Worm (Caenorhabditis elegans) whole organism, L1 larva: Measurements from ENCODE around the gene Y105C5B.17.

ENCODE experiments used
- dpl-1 ChIP-seq, 3 experiments: fragments of 150-350 bp in 2 of 3; sonication (generic microtip) in 1 of 3; optimal IDR thresholded peaks; 2 replicates each; lab custom pipeline; 2014 to 2017; ENCODE audit warnings: missing biosample characterization in 3 of 3, missing genetic modification characterization in 3 of 3, missing genetic modification reagents in 3 of 3
- elt-2 ChIP-seq: sonication (generic microtip); optimal IDR thresholded peaks from 2 replicates; lab custom pipeline; 2016; ENCODE audit warnings: missing genetic modification characterization, mild to moderate bottlenecking, inconsistent platforms, missing compliant biosample characterization, missing genetic modification reagents
- lir-3 ChIP-seq: sonication (generic microtip); optimal IDR thresholded peaks from 2 replicates; lab custom pipeline; 2016; ENCODE audit warnings: mild to moderate bottlenecking, missing genetic modification characterization, moderate library complexity, missing compliant biosample characterization; ENCODE audit not compliant: poor library complexity
- mef-2 ChIP-seq: fragments of 150-350 bp; optimal IDR thresholded peaks from 2 replicates; lab custom pipeline; 2014; ENCODE audit warnings: missing biosample characterization, missing genetic modification characterization
- mep-1 ChIP-seq: fragments of 150-350 bp; optimal IDR thresholded peaks from 2 replicates; lab custom pipeline; 2014; ENCODE audit warnings: missing biosample characterization, missing genetic modification characterization
- nhr-77 ChIP-seq: fragments of 150-350 bp; optimal IDR thresholded peaks from 2 replicates; lab custom pipeline; 2014; ENCODE audit warnings: missing biosample characterization, missing genetic modification characterization
- pqm-1 ChIP-seq: sonication (generic microtip); optimal IDR thresholded peaks from 3 replicates; lab custom pipeline; 2017; ENCODE audit warnings: missing biosample characterization, missing genetic modification characterization
- snpc-4 ChIP-seq: fragments of 150-350 bp; optimal IDR thresholded peaks from 2 replicates; lab custom pipeline; 2014; ENCODE audit warnings: missing biosample characterization, missing genetic modification characterization
- unc-62 ChIP-seq: fragments of 150-350 bp; optimal IDR thresholded peaks from 2 replicates; lab custom pipeline; 2014; ENCODE audit warnings: missing biosample characterization, missing genetic modification reagents, missing genetic modification characterization

ce11 chrIV:15961069-15961468, 1.8 kb upstream of the Y105C5B.17 start:
- no peak for TF ChIP-seq dpl-1 (GFP tag; optimal IDR thresholded peaks at IDR 0.05; lab: Kevin White, UChicago)
- TF ChIP-seq mef-2 (tag; lab: Kevin White, UChicago), result no peak
- TF ChIP-seq elt-2, result no peak
- TF ChIP-seq nhr-77 (tag; lab: Kevin White, UChicago), result no peak
- no peak for TF ChIP-seq mep-1 (tag; lab: Kevin White, UChicago)
- TF ChIP-seq pqm-1, result no peak
- TF ChIP-seq snpc-4 (tag; lab: Kevin White, UChicago), result no peak
- no peak for TF ChIP-seq lir-3 (tag; lab: Kevin White, UChicago)
- TF ChIP-seq unc-62, result no peak
